Worm (Caenorhabditis elegans) whole organism, young adult: ENCODE data around the gene F21G4.6.

Experiments
- B0019.2 ChIP-seq: fragments of 200-800 bp; sonication (Bioruptor generic); conservative IDR thresholded peaks from 2 replicates; pipeline ENCODE4 v1.3.6; 2022; ENCODE audit warnings: missing genetic modification reagents, missing genetic modification characterization, missing compliant biosample characterization
- B0336.3 ChIP-seq: fragments of 200-800 bp; sonication (Bioruptor generic); IDR thresholded peaks from 2 replicates; pipeline ENCODE4 v1.3.6; 2022; ENCODE audit warnings: missing genetic modification characterization, missing compliant biosample characterization
- F23B12.7 ChIP-seq: sonication (generic microtip); optimal IDR thresholded peaks from 2 replicates; lab custom pipeline; 2017; ENCODE audit warnings: missing genetic modification characterization, mild to moderate bottlenecking, missing compliant biosample characterization, antibody characterized with exemption, moderate library complexity; ENCODE audit not compliant: insufficient read depth
- F49E8.2 ChIP-seq: sonication (generic microtip); optimal IDR thresholded peaks from 3 replicates; lab custom pipeline; 2017; ENCODE audit warnings: missing genetic modification characterization, mild to moderate bottlenecking, missing compliant biosample characterization, antibody characterized with exemption, moderate library complexity; ENCODE audit not compliant: insufficient read depth
- K12H6.12 ChIP-seq: fragments of 200-800 bp; sonication (Bioruptor generic); optimal IDR thresholded peaks from 2 replicates; lab custom pipeline; 2018; ENCODE audit warnings: mild to moderate bottlenecking, missing genetic modification characterization, missing compliant biosample characterization
- Y53F4B.3 ChIP-seq: fragments of 200-800 bp; sonication (Bioruptor generic); IDR thresholded peaks from 2 replicates; pipeline ENCODE4 v1.3.6; 2022; ENCODE audit warnings: missing genetic modification reagents, missing genetic modification characterization, missing compliant biosample characterization
- Y56A3A.18 ChIP-seq: fragments of 200-800 bp; sonication (Bioruptor generic); IDR thresholded peaks from 2 replicates; pipeline ENCODE4 v1.3.6; 2022; ENCODE audit warnings: missing genetic modification reagents, missing genetic modification characterization, missing compliant biosample characterization
- ZK185.1 ChIP-seq: sonication (generic microtip); optimal IDR thresholded peaks from 2 replicates; lab custom pipeline; 2016; ENCODE audit warnings: mild to moderate bottlenecking, missing genetic modification characterization, missing compliant biosample characterization; ENCODE audit not compliant: poor library complexity, severe bottlenecking
- atf-7 ChIP-seq: sonication (generic microtip); optimal IDR thresholded peaks from 2 replicates; lab custom pipeline; 2017; ENCODE audit warnings: mild to moderate bottlenecking, missing genetic modification characterization, missing compliant biosample characterization
- athp-1 ChIP-seq: sonication (generic microtip); optimal IDR thresholded peaks from 2 replicates; lab custom pipeline; 2017; ENCODE audit warnings: mild to moderate bottlenecking, missing genetic modification characterization, missing compliant biosample characterization
- attf-5 ChIP-seq: fragments of 200-800 bp; sonication (Bioruptor generic); optimal IDR thresholded peaks from 2 replicates; lab custom pipeline; 2018; ENCODE audit warnings: mild to moderate bottlenecking, missing genetic modification characterization, missing compliant biosample characterization
- ccch-3 ChIP-seq: fragments of 200-800 bp; sonication (Bioruptor generic); optimal IDR thresholded peaks from 2 replicates; lab custom pipeline; 2018; ENCODE audit warnings: mild to moderate bottlenecking, missing genetic modification characterization, missing compliant biosample characterization
- cebp-1 ChIP-seq, 2 experiments: fragments of 200-800 bp in 1 of 2; sonication (Bioruptor generic) in 1 of 2; sonication (generic microtip) in 1 of 2; IDR thresholded peaks in 1 of 2; optimal IDR thresholded peaks in 1 of 2; 2 replicates each; pipeline versions ENCODE4 v1.3.6 to Lab custom; 2017 to 2022; ENCODE audit warnings: missing compliant biosample characterization in 2 of 2, missing genetic modification characterization in 2 of 2, mild to moderate bottlenecking in 1 of 2, missing genetic modification reagents in 1 of 2, moderate library complexity in 1 of 2
- cebp-2 ChIP-seq: fragments of 200-800 bp; sonication (Bioruptor generic); IDR thresholded peaks from 2 replicates; pipeline ENCODE4 v1.3.6; 2022; ENCODE audit warnings: missing genetic modification characterization, missing compliant biosample characterization
- ceh-100 ChIP-seq: fragments of 200-800 bp; sonication (Bioruptor generic); IDR thresholded peaks from 2 replicates; pipeline ENCODE4 v1.3.6; 2022; ENCODE audit warnings: missing genetic modification reagents, missing genetic modification characterization, missing compliant biosample characterization
- ceh-79 ChIP-seq: sonication (generic microtip); optimal IDR thresholded peaks from 2 replicates; lab custom pipeline; 2017; ENCODE audit warnings: mild to moderate bottlenecking, missing genetic modification characterization, missing compliant biosample characterization
- efl-1 ChIP-seq: fragments of 150-350 bp; optimal IDR thresholded peaks from 2 replicates; lab custom pipeline; 2014; ENCODE audit warnings: missing biosample characterization, missing genetic modification reagents, missing genetic modification characterization
- egl-18 ChIP-seq: fragments of 200-800 bp; sonication (Bioruptor generic); IDR thresholded peaks from 2 replicates; pipeline ENCODE4 v1.3.6; 2022; ENCODE audit warnings: missing genetic modification reagents, missing genetic modification characterization, missing compliant biosample characterization
- hlh-26 ChIP-seq: fragments of 200-800 bp; sonication (Bioruptor generic); conservative IDR thresholded peaks from 2 replicates; pipeline ENCODE4 v1.3.6; 2022; ENCODE audit warnings: missing genetic modification reagents, missing genetic modification characterization, missing compliant biosample characterization
- hmg-1.2 ChIP-seq: fragments of 200-800 bp; sonication (Bioruptor generic); IDR thresholded peaks from 2 replicates; pipeline ENCODE4 v1.3.6; 2022; ENCODE audit warnings: missing genetic modification reagents, missing genetic modification characterization, missing compliant biosample characterization
- hmg-20 ChIP-seq: fragments of 200-800 bp; sonication (Bioruptor generic); IDR thresholded peaks from 2 replicates; pipeline ENCODE4 v1.3.6; 2022; ENCODE audit warnings: missing genetic modification reagents, missing genetic modification characterization, missing compliant biosample characterization
- hsf-1 ChIP-seq: fragments of 200-800 bp; sonication (Bioruptor generic); IDR thresholded peaks from 2 replicates; pipeline ENCODE4 v1.3.6; 2022; ENCODE audit warnings: missing genetic modification reagents, missing genetic modification characterization, missing compliant biosample characterization
- lin-26 ChIP-seq: fragments of 200-800 bp; sonication (Bioruptor generic); IDR thresholded peaks from 2 replicates; pipeline ENCODE4 v1.3.6; 2022; ENCODE audit warnings: missing genetic modification reagents, missing genetic modification characterization, missing compliant biosample characterization
- lin-40 ChIP-seq: sonication (generic microtip); optimal IDR thresholded peaks from 2 replicates; lab custom pipeline; 2016; ENCODE audit warnings: missing genetic modification characterization, mild to moderate bottlenecking, missing compliant biosample characterization, missing genotype, missing genetic modification reagents
- madf-3 ChIP-seq: fragments of 200-800 bp; sonication (Bioruptor generic); IDR thresholded peaks from 2 replicates; pipeline ENCODE4 v1.3.6; 2022; ENCODE audit warnings: missing genetic modification reagents, missing genetic modification characterization, missing compliant biosample characterization
- madf-8 ChIP-seq: fragments of 200-800 bp; sonication (Bioruptor generic); conservative IDR thresholded peaks from 2 replicates; pipeline ENCODE4 v1.3.6; 2022; ENCODE audit warnings: missing genetic modification reagents, missing genetic modification characterization, missing compliant biosample characterization
- nfya-1 ChIP-seq: sonication (generic microtip); optimal IDR thresholded peaks from 2 replicates; lab custom pipeline; 2017; ENCODE audit warnings: antibody characterized with exemption, missing compliant biosample characterization, missing genetic modification characterization, borderline replicate concordance; ENCODE audit not compliant: insufficient read depth
- nfya-2 ChIP-seq: fragments of 200-800 bp; sonication (Bioruptor generic); IDR thresholded peaks from 2 replicates; pipeline ENCODE4 v1.3.6; 2022; ENCODE audit warnings: missing genetic modification reagents, missing genetic modification characterization, missing compliant biosample characterization
- nhr-27 ChIP-seq: fragments of 200-800 bp; sonication (Bioruptor generic); optimal IDR thresholded peaks from 2 replicates; lab custom pipeline; 2018; ENCODE audit warnings: mild to moderate bottlenecking, missing genetic modification characterization, moderate library complexity, missing compliant biosample characterization
- pha-4 ChIP-seq: fragments of 150-350 bp; sonication (generic microtip); optimal IDR thresholded peaks from 2 replicates; lab custom pipeline; 2014; ENCODE audit warnings: missing biosample characterization, missing genetic modification reagents, missing genetic modification characterization
- rpc-1 ChIP-seq, 2 experiments: fragments of 150-350 bp in 1 of 2; sonication (generic microtip) in 1 of 2; optimal IDR thresholded peaks; 2 replicates each; lab custom pipeline; 2014 to 2018; ENCODE audit warnings: missing biosample characterization in 1 of 2, missing genetic modification characterization in 1 of 2, missing genetic modification reagents in 1 of 2, missing genotype in 1 of 2
- sdz-38 ChIP-seq: sonication (generic microtip); optimal IDR thresholded peaks from 2 replicates; lab custom pipeline; 2016; ENCODE audit warnings: missing genotype, missing genetic modification characterization, missing compliant biosample characterization
- snpc-1.1 ChIP-seq: sonication (generic microtip); optimal IDR thresholded peaks from 2 replicates; lab custom pipeline; 2017; ENCODE audit warnings: missing genetic modification characterization, mild to moderate bottlenecking, missing compliant biosample characterization, antibody characterized with exemption, moderate library complexity, missing genotype, missing genetic modification reagents; ENCODE audit not compliant: insufficient read depth
- snpc-3.4 ChIP-seq: sonication (generic microtip); optimal IDR thresholded peaks from 2 replicates; lab custom pipeline; 2017; ENCODE audit warnings: missing genetic modification characterization, mild to moderate bottlenecking, missing compliant biosample characterization, antibody characterized with exemption, moderate library complexity, missing genotype, missing genetic modification reagents
- unc-62 ChIP-seq: fragments of 150-350 bp; optimal IDR thresholded peaks from 2 replicates; lab custom pipeline; 2014; ENCODE audit warnings: missing biosample characterization, missing genetic modification reagents, missing genetic modification characterization
- xnd-1 ChIP-seq: sonication (generic microtip); optimal IDR thresholded peaks from 2 replicates; lab custom pipeline; 2016; ENCODE audit warnings: missing genotype, missing genetic modification reagents, missing genetic modification characterization, missing compliant biosample characterization
- ztf-22 ChIP-seq: fragments of 200-800 bp; sonication (Bioruptor generic); optimal IDR thresholded peaks from 2 replicates; lab custom pipeline; 2018; ENCODE audit warnings: mild to moderate bottlenecking, missing genetic modification characterization, moderate library complexity, missing compliant biosample characterization
- ztf-26 ChIP-seq: sonication (generic microtip); optimal IDR thresholded peaks from 2 replicates; lab custom pipeline; 2017; ENCODE audit warnings: missing genetic modification characterization, missing compliant biosample characterization
- ztf-6 ChIP-seq: fragments of 200-800 bp; sonication (Bioruptor generic); IDR thresholded peaks from 2 replicates; pipeline ENCODE4 v1.3.6; 2022; ENCODE audit warnings: missing genetic modification reagents, missing genetic modification characterization, missing compliant biosample characterization

Gene F21G4.6

DNA sequence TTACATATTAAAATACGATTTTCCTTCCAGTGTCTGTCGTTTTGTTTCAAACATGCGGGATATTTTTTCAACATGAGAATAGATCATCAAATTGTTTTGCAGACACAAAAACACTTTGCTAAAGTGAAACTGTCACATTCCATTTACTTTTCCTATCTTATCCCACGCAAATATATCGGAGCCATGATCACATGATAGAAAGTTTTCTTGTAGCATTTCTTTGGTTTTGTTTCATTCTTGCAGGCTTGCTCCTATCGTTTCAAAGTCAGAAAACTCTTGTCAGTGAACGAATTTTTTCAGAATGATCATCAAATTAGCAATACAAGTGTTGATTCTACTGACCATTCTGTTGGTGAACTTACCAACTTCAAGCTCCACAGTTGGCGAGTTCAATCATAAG, 4.0 kb upstream of the F21G4.6 start, which contains the start of gene C17G1.2 (continued):
- no peak for TF ChIP-seq ceh-79 (tag; lab: Kevin White, UChicago)
- TF ChIP-seq Y53F4B.3 (GFP tag; lab: Robert Waterston, UW), result no peak
- TF ChIP-seq ccch-3 (GFP tag; lab: Kevin White, UChicago), result no peak
- TF ChIP-seq madf-8 (GFP tag; lab: Robert Waterston, UW), result no peak

DNA sequence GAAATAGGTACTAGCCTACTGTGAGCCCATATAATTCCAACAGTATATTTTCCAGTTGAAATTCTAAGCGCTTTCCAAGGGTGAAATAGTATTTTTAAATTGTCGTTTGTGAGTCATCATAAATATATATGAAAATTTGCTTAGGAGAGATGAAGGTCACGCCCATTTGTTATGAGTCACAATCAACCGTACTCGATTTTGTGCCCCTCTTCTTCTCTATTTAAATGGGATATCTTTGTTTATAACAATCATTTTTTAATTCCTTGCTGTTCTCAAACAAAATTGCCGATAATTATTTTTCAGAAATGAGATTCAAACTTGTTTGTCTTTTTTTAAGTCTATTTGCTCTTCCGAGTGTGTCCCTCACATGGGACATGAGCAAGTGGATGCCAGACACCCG, 1.7 kb upstream of the F21G4.6 start, which contains the start of gene folr-1:
folr-1 (plus strand) TSS at position 301 of the 400 bp plus-strand sequence.
- TF ChIP-seq ztf-6 (GFP tag; lab: Robert Waterston, UW), result no peak
- TF ChIP-seq cebp-1 (GFP tag; IDR thresholded peaks at IDR 0.05; lab: Robert Waterston, UW), result no peak
- no peak for TF ChIP-seq cebp-1 (tag; optimal IDR thresholded peaks at IDR 0.05; lab: Kevin White, UChicago)
- TF ChIP-seq, all 124 proteins: peak for 0

DNA sequence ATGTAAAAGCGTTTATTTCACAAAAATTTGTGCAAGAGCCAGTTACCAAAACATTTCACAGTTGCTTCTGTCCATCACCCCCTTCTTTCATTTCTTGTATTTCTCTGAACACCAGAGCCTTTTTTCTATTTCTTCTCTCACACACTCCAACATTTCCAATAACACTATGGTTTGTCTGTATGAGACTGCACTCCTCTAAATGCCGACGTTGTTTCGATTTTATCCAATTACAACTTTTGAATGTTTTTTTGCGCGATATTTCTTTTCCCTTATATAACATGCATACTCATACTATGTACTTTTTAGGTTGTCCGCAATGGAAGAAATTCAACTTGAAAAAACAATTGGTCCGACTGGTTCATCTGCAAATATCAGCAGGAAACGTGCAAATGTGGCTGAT, 11.4 kb downstream of the F21G4.6 start, which contains the start of gene F21G4.5:
F21G4.5 (plus strand) TSS at position 301 of the 400 bp plus-strand sequence.
- no peak for TF ChIP-seq rpc-1 (optimal IDR thresholded peaks at IDR 0.05; lab: Kevin White, UChicago)
- TF ChIP-seq rpc-1 (tag; optimal IDR thresholded peaks at IDR 0.05; lab: Kevin White, UChicago), result no peak
- TF ChIP-seq hmg-1.2, result no peak
- TF ChIP-seq hlh-26, result no peak
- TF ChIP-seq Y56A3A.18 (GFP tag; lab: Robert Waterston, UW), result no peak
- no peak for TF ChIP-seq snpc-3.4
- TF ChIP-seq K12H6.12, result no peak
- no peak for TF ChIP-seq lin-26
- no peak for TF ChIP-seq attf-5
- no peak for TF ChIP-seq cebp-2
- TF ChIP-seq madf-3 (GFP tag; lab: Robert Waterston, UW), result no peak
- TF ChIP-seq B0336.3, result no peak
- no peak for TF ChIP-seq snpc-1.1 (tag; lab: Kevin White, UChicago)
- TF ChIP-seq athp-1 (tag; lab: Kevin White, UChicago), result no peak
- TF ChIP-seq madf-8 (GFP tag; lab: Robert Waterston, UW), result no peak
- no peak for TF ChIP-seq ztf-26 (tag; lab: Kevin White, UChicago)
- no peak for TF ChIP-seq B0019.2 (GFP tag; lab: Robert Waterston, UW)

DNA sequence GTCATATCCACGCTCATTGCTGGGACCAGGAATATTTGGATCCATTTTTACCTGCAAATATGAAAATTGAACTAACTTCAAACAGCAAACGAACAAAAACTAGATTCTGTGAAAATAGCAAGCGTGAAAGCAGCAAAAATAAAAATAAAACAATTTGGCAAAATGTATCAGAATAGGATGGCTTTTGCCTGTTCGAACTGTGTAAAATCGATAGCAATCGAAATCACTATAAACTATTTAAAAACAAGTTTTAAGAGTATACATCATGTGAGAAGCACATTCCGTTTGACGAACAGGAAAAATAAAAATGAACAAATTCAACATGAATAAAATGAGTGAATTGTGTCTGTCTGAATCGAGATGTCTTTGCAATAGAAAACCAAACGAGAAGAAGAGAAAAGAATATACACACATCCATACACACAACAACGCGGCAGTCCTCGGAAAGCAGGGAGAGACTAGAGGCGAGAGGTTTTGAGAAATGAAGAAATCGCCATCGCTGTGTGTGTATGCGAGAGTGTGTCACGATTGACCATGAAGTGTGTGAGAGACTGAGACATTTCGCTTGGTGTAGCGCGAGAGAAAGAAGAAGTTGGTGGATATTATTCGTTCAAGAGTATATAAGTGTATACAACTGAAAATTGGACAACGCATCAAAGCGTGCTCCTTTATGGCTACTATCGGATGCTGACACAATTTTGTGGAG, 17.7 kb downstream of the F21G4.6 start, which contains the start of gene phf-34:
phf-34 (minus strand) TSS at position 51 of the 706 bp plus-strand sequence.
- peak; percentile 32 for TF ChIP-seq ZK185.1 (tag; lab: Kevin White, UChicago)
- TF ChIP-seq rpc-1 (optimal IDR thresholded peaks at IDR 0.05; lab: Kevin White, UChicago), result no peak
- TF ChIP-seq rpc-1 (tag; optimal IDR thresholded peaks at IDR 0.05; lab: Kevin White, UChicago), result no peak
- TF ChIP-seq egl-18, result 0 out of 2 replicates have a peak, but pooled peaks have one; percentile 22
- no peak for TF ChIP-seq ceh-100
- TF ChIP-seq lin-40, result peak; percentile 24
- TF ChIP-seq hsf-1 (GFP tag; lab: Robert Waterston, UW), result 0 out of 2 replicates have a peak, but pooled peaks have one; percentile 6
- no peak for TF ChIP-seq ceh-79 (tag; lab: Kevin White, UChicago)

DNA sequence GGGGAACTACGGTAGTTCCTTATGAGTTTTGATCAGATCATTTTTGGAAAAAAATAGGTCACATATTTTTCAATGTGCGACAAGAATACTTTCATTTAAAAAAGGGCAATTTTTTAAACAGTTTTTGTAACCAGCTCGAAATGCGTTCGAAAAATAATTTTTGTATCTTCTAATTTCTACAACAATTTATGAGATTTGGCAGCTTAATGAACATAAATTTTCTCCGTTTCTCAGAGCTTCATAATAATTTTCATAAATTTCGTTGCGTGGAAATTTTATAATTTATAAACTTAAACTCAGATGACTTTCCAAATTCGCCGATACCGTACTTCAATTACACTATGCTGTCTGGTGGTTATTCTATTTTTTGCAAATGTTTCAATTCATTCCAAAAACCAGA, 22.4 kb downstream of the F21G4.6 start, which contains the start of gene F21G4.3:
F21G4.3 (plus strand) TSS at position 301 of the 400 bp plus-strand sequence.
- TF ChIP-seq hmg-20 (GFP tag; lab: Robert Waterston, UW), result no peak
- no peak for TF ChIP-seq sdz-38 (tag; lab: Kevin White, UChicago)
- TF ChIP-seq pha-4 (tag; lab: Kevin White, UChicago), result no peak
- no peak for TF ChIP-seq unc-62
- no peak for TF ChIP-seq nhr-27 (tag; lab: Kevin White, UChicago)
- TF ChIP-seq nfya-2 (GFP tag; lab: Robert Waterston, UW), result no peak
- TF ChIP-seq Y53F4B.3 (GFP tag; lab: Robert Waterston, UW), result no peak
- no peak for TF ChIP-seq ztf-22 (GFP tag; lab: Kevin White, UChicago)
- TF ChIP-seq atf-7 (tag; lab: Kevin White, UChicago), result no peak
- no peak for TF ChIP-seq xnd-1
- no peak for TF ChIP-seq F49E8.2 (tag; lab: Kevin White, UChicago)
- TF ChIP-seq nfya-1 (tag; lab: Kevin White, UChicago), result no peak
- no peak for TF ChIP-seq snpc-1.1 (tag; lab: Kevin White, UChicago)
- no peak for TF ChIP-seq efl-1
- no peak for TF ChIP-seq F23B12.7 (tag; lab: Kevin White, UChicago)
